Fruit fly (Drosophila melanogaster) whole organism, prepupa: ENCODE measurements around the gene CG8840.
A peak's percentile ranks its signal among the peaks of the same experiment; 100 is the strongest.

Experiments used
- CG10631 ChIP-seq: fragments of 200-800 bp; sonication (Bioruptor generic); optimal IDR thresholded peaks from 2 replicates; lab custom pipeline; 2016; ENCODE audit warnings: missing biosample characterization, missing genetic modification characterization
- CG10669 ChIP-seq: fragments of 200-800 bp; sonication (Bioruptor generic); optimal IDR thresholded peaks from 3 replicates; lab custom pipeline; 2018; ENCODE audit warnings: missing biosample characterization, mild to moderate bottlenecking, missing genetic modification characterization, moderate library complexity
- CG11762 ChIP-seq: fragments of 200-800 bp; sonication (Bioruptor generic); optimal IDR thresholded peaks from 3 replicates; lab custom pipeline; 2016; ENCODE audit warnings: missing biosample characterization, missing genetic modification characterization; ENCODE audit not compliant: insufficient read depth
- CG11902 ChIP-seq: fragments of 200-800 bp; sonication (Bioruptor generic); optimal IDR thresholded peaks from 3 replicates; lab custom pipeline; 2016; ENCODE audit warnings: missing biosample characterization, missing genetic modification characterization
- CG15336 ChIP-seq: fragments of 200-800 bp; sonication (Bioruptor generic); IDR thresholded peaks from 2 replicates; pipeline ENCODE4 v1.3.6; 2022; ENCODE audit warnings: missing biosample characterization, missing genetic modification characterization
- CG16779 ChIP-seq: fragments of 200-800 bp; sonication (Bioruptor generic); optimal IDR thresholded peaks from 3 replicates; lab custom pipeline; 2017; ENCODE audit warnings: missing biosample characterization, mild to moderate bottlenecking, missing genetic modification characterization
- CG3032 ChIP-seq: fragments of 200-800 bp; optimal IDR thresholded peaks from 2 replicates; lab custom pipeline; 2019; ENCODE audit warnings: missing biosample characterization, mild to moderate bottlenecking, missing genetic modification characterization, moderate library complexity
- CG32006 ChIP-seq: fragments of 200-800 bp; sonication (Bioruptor generic); optimal IDR thresholded peaks from 3 replicates; lab custom pipeline; 2017; ENCODE audit warnings: missing biosample characterization, mild to moderate bottlenecking, missing genetic modification characterization
- CG34406 ChIP-seq: fragments of 200-800 bp; sonication (Bioruptor generic); optimal IDR thresholded peaks from 3 replicates; lab custom pipeline; 2016; ENCODE audit warnings: missing biosample characterization, missing genetic modification characterization
- CG3919 ChIP-seq: fragments of 200-800 bp; sonication (Bioruptor generic); optimal IDR thresholded peaks from 3 replicates; lab custom pipeline; 2016; ENCODE audit warnings: missing biosample characterization, missing genetic modification characterization
- CG4318 ChIP-seq: fragments of 200-800 bp; sonication (Bioruptor generic); optimal IDR thresholded peaks from 3 replicates; lab custom pipeline; 2017; ENCODE audit warnings: missing biosample characterization, mild to moderate bottlenecking, missing genetic modification characterization
- CG6163 ChIP-seq: fragments of 200-800 bp; sonication (Bioruptor generic); IDR thresholded peaks from 3 replicates; pipeline ENCODE4 v1.3.6; 2022; ENCODE audit warnings: missing biosample characterization, missing genetic modification characterization
- CG6276 ChIP-seq: fragments of 200-800 bp; sonication (Bioruptor generic); optimal IDR thresholded peaks from 2 replicates; lab custom pipeline; 2017; ENCODE audit warnings: missing biosample characterization, mild to moderate bottlenecking, missing genetic modification characterization
- CG6792 ChIP-seq: fragments of 200-800 bp; sonication (Bioruptor generic); optimal IDR thresholded peaks from 3 replicates; lab custom pipeline; 2016; ENCODE audit warnings: missing biosample characterization, missing genetic modification characterization
- CG6854 ChIP-seq: fragments of 200-800 bp; sonication (Bioruptor generic); optimal IDR thresholded peaks from 2 replicates; lab custom pipeline; 2017; ENCODE audit warnings: missing biosample characterization, mild to moderate bottlenecking, missing genetic modification characterization
- CG7368 ChIP-seq: fragments of 200-800 bp; sonication (Bioruptor generic); optimal IDR thresholded peaks from 3 replicates; lab custom pipeline; 2016; ENCODE audit warnings: missing biosample characterization, missing genetic modification characterization
- CG8319 ChIP-seq: fragments of 200-800 bp; sonication (Bioruptor generic); optimal IDR thresholded peaks from 3 replicates; lab custom pipeline; 2016; ENCODE audit warnings: missing biosample characterization, missing genetic modification characterization
- CG8632 ChIP-seq: fragments of 200-800 bp; sonication (Bioruptor generic); optimal IDR thresholded peaks from 3 replicates; lab custom pipeline; 2016; ENCODE audit warnings: missing biosample characterization, missing genetic modification characterization
- CG9139 ChIP-seq: fragments of 200-800 bp; sonication (Bioruptor generic); optimal IDR thresholded peaks from 3 replicates; lab custom pipeline; 2017; ENCODE audit warnings: missing biosample characterization, mild to moderate bottlenecking, missing genetic modification characterization
- Eip75B ChIP-seq: fragments of 200-800 bp; sonication (Bioruptor generic); optimal IDR thresholded peaks from 3 replicates; lab custom pipeline; 2016; ENCODE audit warnings: missing biosample characterization, missing genetic modification characterization
- Eip78C ChIP-seq: fragments of 200-800 bp; sonication (Bioruptor generic); peaks from one replicate; lab custom pipeline; 2016; ENCODE audit warnings: missing biosample characterization, missing genetic modification characterization
- Ets96B ChIP-seq: fragments of 200-800 bp; optimal IDR thresholded peaks from 2 replicates; lab custom pipeline; 2019; ENCODE audit warnings: missing biosample characterization, mild to moderate bottlenecking, missing genetic modification characterization, moderate library complexity
- Gug ChIP-seq: fragments of 200-800 bp; sonication (Bioruptor generic); IDR thresholded peaks from 2 replicates; pipeline ENCODE4 v1.3.6; 2022; ENCODE audit warnings: missing biosample characterization, missing genetic modification characterization
- Hr38 ChIP-seq: sonication (Bioruptor generic); optimal IDR thresholded peaks from 2 replicates; lab custom pipeline; 2016; ENCODE audit warnings: missing biosample characterization, missing genetic modification characterization
- Hr39 ChIP-seq: fragments of 200-800 bp; sonication (Bioruptor generic); optimal IDR thresholded peaks from 2 replicates; lab custom pipeline; 2016; ENCODE audit warnings: missing biosample characterization, missing genetic modification characterization
- Hr4 ChIP-seq: fragments of 200-800 bp; sonication (Bioruptor generic); optimal IDR thresholded peaks from 3 replicates; lab custom pipeline; 2016; ENCODE audit warnings: missing biosample characterization, missing genetic modification characterization
- Lpt ChIP-seq: fragments of 200-800 bp; sonication (Bioruptor generic); optimal IDR thresholded peaks from 3 replicates; lab custom pipeline; 2016; ENCODE audit warnings: missing biosample characterization, missing genetic modification characterization
- Met ChIP-seq: fragments of 200-800 bp; sonication (Bioruptor generic); optimal IDR thresholded peaks from 3 replicates; lab custom pipeline; 2016; ENCODE audit warnings: missing biosample characterization, missing genetic modification characterization
- OdsH ChIP-seq: fragments of 200-800 bp; sonication (Bioruptor generic); optimal IDR thresholded peaks from 3 replicates; lab custom pipeline; 2016; ENCODE audit warnings: missing biosample characterization, missing genetic modification characterization
- Smox ChIP-seq: fragments of 200-800 bp; sonication (Bioruptor generic); optimal IDR thresholded peaks from 3 replicates; lab custom pipeline; 2016; ENCODE audit warnings: missing biosample characterization, missing genetic modification characterization
- Sox102F ChIP-seq: fragments of 200-800 bp; sonication (Bioruptor generic); optimal IDR thresholded peaks from 2 replicates; lab custom pipeline; 2016; ENCODE audit warnings: missing biosample characterization, mild to moderate bottlenecking, missing genetic modification characterization
- Sox14 ChIP-seq: fragments of 200-800 bp; sonication (Bioruptor generic); optimal IDR thresholded peaks from 3 replicates; lab custom pipeline; 2016; ENCODE audit warnings: missing biosample characterization, missing genetic modification characterization
- Sox15 ChIP-seq: fragments of 200-800 bp; sonication (Bioruptor generic); optimal IDR thresholded peaks from 3 replicates; lab custom pipeline; 2016; ENCODE audit warnings: missing biosample characterization, missing genetic modification characterization
- acj6 ChIP-seq: fragments of 200-800 bp; sonication (Bioruptor generic); optimal IDR thresholded peaks from 3 replicates; lab custom pipeline; 2016; ENCODE audit warnings: missing biosample characterization, missing genetic modification characterization
- cyc ChIP-seq: fragments of 200-800 bp; sonication (Bioruptor generic); optimal IDR thresholded peaks from 3 replicates; lab custom pipeline; 2016; ENCODE audit warnings: missing biosample characterization, missing genetic modification characterization
- dsx ChIP-seq: fragments of 200-800 bp; optimal IDR thresholded peaks from 3 replicates; lab custom pipeline; 2019; ENCODE audit warnings: missing biosample characterization, mild to moderate bottlenecking, missing genetic modification characterization, moderate library complexity; ENCODE audit not compliant: poor library complexity, severe bottlenecking
- eg ChIP-seq: fragments of 200-800 bp; sonication (Bioruptor generic); IDR thresholded peaks from 3 replicates; pipeline ENCODE4 v1.3.6; 2022; ENCODE audit warnings: missing biosample characterization, missing genetic modification characterization
- lz ChIP-seq: fragments of 200-800 bp; sonication (Bioruptor generic); optimal IDR thresholded peaks from 3 replicates; lab custom pipeline; 2016; ENCODE audit warnings: missing biosample characterization, missing genetic modification characterization
- net ChIP-seq: fragments of 200-800 bp; sonication (Bioruptor generic); optimal IDR thresholded peaks from 3 replicates; lab custom pipeline; 2016; ENCODE audit warnings: missing biosample characterization, missing genetic modification characterization
- pdm3 ChIP-seq: fragments of 200-800 bp; sonication (Bioruptor generic); optimal IDR thresholded peaks from 3 replicates; lab custom pipeline; 2016; ENCODE audit warnings: missing biosample characterization, missing genetic modification characterization
- salr ChIP-seq, 2 experiments: fragments of 200-800 bp; sonication (Bioruptor generic); optimal IDR thresholded peaks; 3 replicates each; lab custom pipeline; 2016 to 2018; ENCODE audit warnings: missing biosample characterization in 2 of 2, missing genetic modification characterization in 2 of 2, mild to moderate bottlenecking in 1 of 2
- spab ChIP-seq: fragments of 200-800 bp; sonication (Bioruptor generic); optimal IDR thresholded peaks from 2 replicates; lab custom pipeline; 2017; ENCODE audit warnings: missing biosample characterization, mild to moderate bottlenecking, missing genetic modification characterization, missing genetic modification reagents
- ss ChIP-seq, 2 experiments: fragments of 200-800 bp; sonication (Bioruptor generic); optimal IDR thresholded peaks; 2 replicates in 1 of 2; 3 replicates in 1 of 2; lab custom pipeline; 2017 to 2018; ENCODE audit warnings: mild to moderate bottlenecking in 2 of 2, missing biosample characterization in 2 of 2, missing genetic modification characterization in 2 of 2, moderate library complexity in 1 of 2
- svp ChIP-seq: fragments of 200-800 bp; sonication (Bioruptor generic); peaks from one replicate; lab custom pipeline; 2016; ENCODE audit warnings: missing biosample characterization, missing genetic modification characterization
- topi ChIP-seq: fragments of 200-800 bp; sonication (Bioruptor generic); optimal IDR thresholded peaks from 3 replicates; lab custom pipeline; 2016; ENCODE audit warnings: missing biosample characterization, missing genetic modification characterization
- vri ChIP-seq: fragments of 200-800 bp; sonication (Bioruptor generic); optimal IDR thresholded peaks from 3 replicates; lab custom pipeline; 2016; ENCODE audit warnings: missing biosample characterization, mild to moderate bottlenecking, missing genetic modification characterization

CG8840 gene

dm6 chr2L:3440322-3440721 is 30.0 kb downstream of the CG8840 start (continued):
- TF ChIP-seq Smox (GFP tag; lab: Kevin White, UChicago) (no peak), Hr4 (GFP tag; lab: Kevin White, UChicago) (peak; percentile 86), Sox15 (GFP tag; lab: Kevin White, UChicago) (no peak), Ets96B (tag; lab: Kevin White, UChicago) (peak; percentile 11), CG15336 (GFP tag; lab: Robert Waterston, UW) (peak; percentile 83), acj6 (GFP tag; lab: Kevin White, UChicago) (peak; percentile 81), net (GFP tag; lab: Kevin White, UChicago) (peak; percentile 9), Sox14 (GFP tag; lab: Kevin White, UChicago) (peak; percentile 74)
- TF ChIP-seq, all 60 proteins: peak for 42

- TF ChIP-seq CG34406 (GFP tag; lab: Kevin White, UChicago) (no peak), cyc (GFP tag; lab: Kevin White, UChicago) (no peak), CG10631 (GFP tag; lab: Kevin White, UChicago) (no peak), pdm3 (GFP tag; lab: Kevin White, UChicago) (no peak), CG8632 (GFP tag; lab: Kevin White, UChicago) (no peak), Lpt (GFP tag; lab: Kevin White, UChicago) (no peak), CG10669 (GFP tag; lab: Kevin White, UChicago) (no peak), Sox102F (no peak), Gug (no peak), CG6276 (GFP tag; lab: Kevin White, UChicago) (no peak), topi (no peak), Eip75B (GFP tag; lab: Kevin White, UChicago) (no peak), eg (no peak), Hr39 (no peak), CG9139 (no peak), Hr38 (no peak)
- TF ChIP-seq, all 60 proteins: peak for 0
Observed at dm6 chr2L:3441158-3441557, 30.8 kb downstream of the CG8840 start.

dm6 chr2L:3441673-3442072 is 31.3 kb downstream of the CG8840 start:
- TF ChIP-seq CG6792 (GFP tag; lab: Kevin White, UChicago) (no peak), OdsH (GFP tag; lab: Kevin White, UChicago) (peak; percentile 43), CG7368 (GFP tag; lab: Kevin White, UChicago) (no peak), Eip78C (GFP tag; lab: Kevin White, UChicago) (peak; percentile 77), CG4318 (peak; percentile 31), topi (peak; percentile 6), Hr38 (no peak), acj6 (GFP tag; lab: Kevin White, UChicago) (peak; percentile 9), cyc (GFP tag; lab: Kevin White, UChicago) (no peak), CG3032 (no peak), CG6163 (GFP tag; lab: Robert Waterston, UW) (peak; percentile 58; the same call in 2 of the 3 replicates), Met (GFP tag; lab: Kevin White, UChicago) (peak; percentile 2), vri (GFP tag; lab: Kevin White, UChicago) (no peak), CG10631 (GFP tag; lab: Kevin White, UChicago) (peak; percentile 26), svp (GFP tag; lab: Kevin White, UChicago) (peak; percentile 64), ss (GFP tag; optimal IDR thresholded peaks at IDR 0.05; lab: Kevin White, UChicago) (no peak), CG3919 (GFP tag; lab: Kevin White, UChicago) (peak; percentile 45), CG8319 (GFP tag; lab: Kevin White, UChicago) (no peak), Gug (peak; percentile 19; the same call in 1 of the 2 replicates), CG32006 (GFP tag; lab: Kevin White, UChicago) (peak; percentile 64), lz (GFP tag; lab: Kevin White, UChicago) (no peak), CG11902 (GFP tag; lab: Kevin White, UChicago) (no peak), CG11762 (no peak), CG9139 (no peak), CG34406 (GFP tag; lab: Kevin White, UChicago) (no peak), salr (GFP tag; optimal IDR thresholded peaks at IDR 0.05; lab: Kevin White, UChicago) (peak in 1 of 2 experiments; percentile 23), Hr4 (GFP tag; lab: Kevin White, UChicago) (peak; percentile 64), spab (GFP tag; lab: Kevin White, UChicago) (no peak), dsx (no peak), net (GFP tag; lab: Kevin White, UChicago) (no peak), pdm3 (GFP tag; lab: Kevin White, UChicago) (peak; percentile 45), Sox14 (GFP tag; lab: Kevin White, UChicago) (peak; percentile 7), Eip75B (GFP tag; lab: Kevin White, UChicago) (peak; percentile 7), Sox15 (GFP tag; lab: Kevin White, UChicago) (no peak), Sox102F (no peak), CG6854 (GFP tag; lab: Kevin White, UChicago) (no peak), CG16779 (no peak), Hr39 (peak; percentile 11)
